Worm (Caenorhabditis elegans): Measurements from ENCODE around the gene dct-8.
"Not testable (repeated sequence)": the region's sequence is repeated elsewhere in the genome, so short reads cannot be mapped to it uniquely, and the experiment has no call there.

Gene dct-8

ce11 chrIV:3919506-3919905, 24.6 kb downstream of the dct-8 start, which contains the start of gene srz-19:
TSS of gene srz-19 (plus strand) at chrIV:3919806.
- no peak for TF ChIP-seq lin-39 (tag; optimal IDR thresholded peaks at IDR 0.05)
- TF ChIP-seq nhr-12 (tag; optimal IDR thresholded peaks at IDR 0.05) = no peak
- no peak for TF ChIP-seq fkh-10 (GFP tag; optimal IDR thresholded peaks at IDR 0.05)
- no peak for TF ChIP-seq ceh-16 (tag; optimal IDR thresholded peaks at IDR 0.05)
- TF ChIP-seq nhr-67 (tag; optimal IDR thresholded peaks at IDR 0.05) = no peak
- TF ChIP-seq unc-39 (tag; optimal IDR thresholded peaks at IDR 0.05) = no peak
- no peak for TF ChIP-seq ceh-9 (tag; optimal IDR thresholded peaks at IDR 0.05)
- TF ChIP-seq nhr-76 (tag; optimal IDR thresholded peaks at IDR 0.05) = no peak

ce11 chrIV:3921898-3922297, 27.0 kb downstream of the dct-8 start, which contains the start of gene clec-67:
TSS of gene clec-67 (plus strand) at chrIV:3922165.
- TF ChIP-seq fkh-2 (tag; optimal IDR thresholded peaks at IDR 0.05) (no peak), pqm-1 (tag; optimal IDR thresholded peaks at IDR 0.05) (peak; percentile 45), mdl-1 (tag; optimal IDR thresholded peaks at IDR 0.05) (no peak), ZK546.5 (tag; optimal IDR thresholded peaks at IDR 0.05) (no peak), fkh-10 (GFP tag; optimal IDR thresholded peaks at IDR 0.05) (no peak), jun-1 (tag; optimal IDR thresholded peaks at IDR 0.05) (peak; percentile 2), elt-2 (tag; optimal IDR thresholded peaks at IDR 0.05) (peak; percentile 84)

DNA sequence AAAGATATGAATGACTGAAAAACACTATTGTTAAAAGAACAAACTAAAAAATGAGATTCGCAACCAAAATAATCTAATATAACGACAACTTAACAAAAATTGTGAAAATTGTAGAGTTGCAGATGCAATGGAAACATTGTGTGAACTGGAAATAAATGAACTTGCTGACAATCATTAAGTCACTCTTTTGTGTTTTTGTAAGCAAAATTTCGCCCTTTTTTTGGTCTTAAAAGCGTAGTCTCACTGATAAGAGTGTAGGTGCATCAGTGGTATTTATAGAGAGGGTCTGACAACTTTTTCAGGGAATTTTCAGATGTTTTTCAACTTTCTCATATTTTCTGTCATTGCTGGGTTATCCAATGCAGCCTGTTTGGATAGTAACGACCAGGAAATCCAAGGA, 31.2 kb downstream of the dct-8 start, which contains the start of gene clec-68:
clec-68 (plus strand) TSS at position 301 of the 400 bp plus-strand sequence.
- TF ChIP-seq daf-12 (tag; optimal IDR thresholded peaks at IDR 0.05) (no peak), ceh-28 (tag; optimal IDR thresholded peaks at IDR 0.05) (no peak), hmg-11 (tag; optimal IDR thresholded peaks at IDR 0.05) (no peak), jun-1 (tag; optimal IDR thresholded peaks at IDR 0.05) (no peak), lsy-12 (tag; optimal IDR thresholded peaks at IDR 0.05) (no peak)

DNA sequence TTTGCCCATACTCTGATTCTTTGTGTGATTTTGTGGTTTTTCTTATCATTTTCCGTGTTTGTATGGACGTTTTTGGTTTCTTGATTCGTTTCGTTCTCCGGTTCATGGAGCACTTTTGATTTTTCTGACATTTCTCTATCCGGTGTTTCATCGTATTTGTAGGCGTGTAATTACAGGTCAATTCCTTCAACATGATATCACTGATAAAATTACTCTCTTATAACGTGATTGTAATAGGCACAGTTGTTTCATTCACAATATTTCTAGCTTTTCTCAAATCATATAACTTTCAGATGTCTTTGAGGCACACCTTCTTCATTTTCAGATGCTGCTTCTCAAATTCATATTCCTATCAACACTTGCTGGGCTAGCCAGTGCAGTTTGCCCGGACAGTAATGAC, 37.5 kb downstream of the dct-8 start, which contains the start of gene clec-70:
clec-70 (plus strand) TSS at position 301 of the 400 bp plus-strand sequence.
- not testable (repeated sequence) for TF ChIP-seq jun-1, tbx-2, eor-1 (tag; optimal IDR thresholded peaks at IDR 0.05)

- peak; percentile 6 for TF ChIP-seq elt-2 (tag; optimal IDR thresholded peaks at IDR 0.05)
- no peak for TF ChIP-seq pqm-1 (tag; optimal IDR thresholded peaks at IDR 0.05)
- TF ChIP-seq nhr-43 (tag; optimal IDR thresholded peaks at IDR 0.05; ENCODE audit: poor library complexity, severe bottlenecking) = no peak
These were observed 42.2 kb downstream of the dct-8 start, which contains the start of gene clec-71 for ce11 chrIV:3937097-3937496. TSS of gene clec-71 (plus strand) at chrIV:3937458.

ce11 chrIV:3941658-3942328, 46.9 kb downstream of the dct-8 start, which contains the start of gene clec-174:
TSS of gene clec-174 (minus strand) at chrIV:3941708.
- TF ChIP-seq pqm-1 (tag; optimal IDR thresholded peaks at IDR 0.05) (peak; percentile 22), tbx-2 (tag; optimal IDR thresholded peaks at IDR 0.05) (no peak), elt-2 (tag; optimal IDR thresholded peaks at IDR 0.05) (peak; percentile 49), unc-62 (GFP tag; optimal IDR thresholded peaks at IDR 0.05) (no peak)

ce11 chrIV:3943003-3943402, 48.1 kb downstream of the dct-8 start, which contains the start of gene Y46C8AL.11:
TSS of gene Y46C8AL.11 (plus strand) at chrIV:3943303.
- TF ChIP-seq pha-4 (tag; optimal IDR thresholded peaks at IDR 0.05) (no peak), zag-1 (tag; optimal IDR thresholded peaks at IDR 0.05) (no peak), ZK546.5 (tag; optimal IDR thresholded peaks at IDR 0.05) (no peak), snpc-4 (tag; optimal IDR thresholded peaks at IDR 0.05) (no peak), nhr-28 (tag; optimal IDR thresholded peaks at IDR 0.05) (no peak), daf-12 (tag; optimal IDR thresholded peaks at IDR 0.05) (no peak), elt-1 (tag; optimal IDR thresholded peaks at IDR 0.05) (no peak), nhr-25 (tag; optimal IDR thresholded peaks at IDR 0.05) (no peak), ztf-11 (tag; optimal IDR thresholded peaks at IDR 0.05) (no peak), ama-1 (optimal IDR thresholded peaks at IDR 0.05) (no peak), nhr-76 (tag; optimal IDR thresholded peaks at IDR 0.05) (no peak), nhr-23 (tag; optimal IDR thresholded peaks at IDR 0.05) (no peak), egl-27 (tag; optimal IDR thresholded peaks at IDR 0.05) (no peak), ceh-82 (tag; optimal IDR thresholded peaks at IDR 0.05) (no peak), elt-3 (tag; optimal IDR thresholded peaks at IDR 0.05) (no peak)
